Fruit fly (Drosophila melanogaster): Measurements from ENCODE around the gene pum.

dm6 chr3R:9249736-9250044 lies 12.2 kb upstream of the pum start:
- TF ChIP-seq CG14014 (GFP tag; IDR thresholded peaks at IDR 0.05) = no peak
- no peak for TF ChIP-seq CG11093 (GFP tag; IDR thresholded peaks at IDR 0.05)
- no peak for TF ChIP-seq Hsf (GFP tag; optimal IDR thresholded peaks at IDR 0.05)
- no peak for TF ChIP-seq cad (GFP tag; optimal IDR thresholded peaks at IDR 0.05)
- TF ChIP-seq CG12659 (GFP tag; optimal IDR thresholded peaks at IDR 0.05) = no peak
- no peak for TF ChIP-seq CG16863 (GFP tag; optimal IDR thresholded peaks at IDR 0.05)
- no peak for TF ChIP-seq fu2 (GFP tag; optimal IDR thresholded peaks at IDR 0.05)
- no peak for TF ChIP-seq CG8089 (GFP tag; optimal IDR thresholded peaks at IDR 0.05)
- no peak for TF ChIP-seq CG15514 (GFP tag; optimal IDR thresholded peaks at IDR 0.05)
- no peak for TF ChIP-seq mld (GFP tag; IDR thresholded peaks at IDR 0.05; ENCODE audit: partially characterized antibody)
- no peak for TF ChIP-seq CG4617 (GFP tag; optimal IDR thresholded peaks at IDR 0.05; ENCODE audit: borderline replicate concordance)
- no peak for TF ChIP-seq CG4404 (GFP tag; IDR thresholded peaks at IDR 0.05)
- no peak for TF ChIP-seq danr (GFP tag; IDR thresholded peaks at IDR 0.05)
